Worm (Caenorhabditis elegans): Measurements from ENCODE around the gene ZK616.61.

The ZK616.61 gene

DNA sequence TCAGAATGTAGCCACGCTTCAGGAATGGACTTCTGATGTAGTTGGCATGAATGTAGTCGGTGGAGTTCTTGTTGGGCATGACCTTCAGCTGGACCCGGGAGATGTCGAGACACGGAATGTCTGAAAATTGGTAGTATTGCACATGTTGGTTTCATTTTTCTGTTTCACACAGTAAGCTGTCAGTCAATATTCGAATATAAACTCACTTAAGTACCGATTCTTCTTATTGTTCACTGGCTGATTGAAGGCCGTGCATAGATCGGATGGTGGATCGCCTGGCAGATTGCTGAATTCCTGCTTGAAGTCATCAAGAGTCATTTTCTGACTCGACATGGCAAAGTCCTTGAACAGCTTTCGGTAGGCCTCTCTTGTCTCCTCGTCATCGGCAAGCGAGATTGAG lies 3.7 kb downstream of the ZK616.61 start:
- TF ChIP-seq pag-3 (tag; optimal IDR thresholded peaks at IDR 0.05; ENCODE audit: borderline replicate concordance, insufficient read depth) (no peak), nhr-47 (tag; optimal IDR thresholded peaks at IDR 0.05) (no peak), unc-98 (GFP tag; IDR thresholded peaks at IDR 0.05) (no peak)

DNA sequence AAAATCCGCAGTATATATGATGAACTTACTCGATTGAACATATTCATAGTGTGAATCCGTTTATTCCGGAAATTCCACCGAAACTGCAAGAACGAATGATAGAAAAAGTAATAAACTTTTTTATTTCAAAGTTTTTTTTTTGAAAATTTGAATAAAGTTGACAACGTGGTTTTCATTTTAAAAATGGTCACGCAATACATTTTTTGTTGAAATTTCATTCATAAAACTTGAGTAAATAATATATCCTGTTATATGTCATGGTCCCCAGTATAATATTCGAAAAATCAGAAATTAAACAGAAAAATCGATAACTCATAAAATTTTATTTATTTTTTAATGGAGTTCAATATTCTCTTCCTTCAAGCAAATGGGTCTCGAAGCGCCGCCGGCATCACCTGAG lies 5.7 kb downstream of the ZK616.61 start, which contains the start of gene ZK616.65:
TSS of gene ZK616.65 (minus strand) at position 101 of the 400 bp plus-strand sequence.
- TF ChIP-seq hpl-2 (GFP tag; optimal IDR thresholded peaks at IDR 0.05) (no peak), F16B12.6 (tag; optimal IDR thresholded peaks at IDR 0.05) (no peak), vab-15 (tag; optimal IDR thresholded peaks at IDR 0.05) (no peak), nhr-237 (tag; optimal IDR thresholded peaks at IDR 0.05) (no peak), ceh-63 (GFP tag; optimal IDR thresholded peaks at IDR 0.05) (no peak), snpc-4 (tag; optimal IDR thresholded peaks at IDR 0.05) (no peak), sox-4 (tag; optimal IDR thresholded peaks at IDR 0.05) (no peak), lin-35 (GFP tag; optimal IDR thresholded peaks at IDR 0.05) (no peak), dsc-1 (tag; optimal IDR thresholded peaks at IDR 0.05) (no peak), nhr-20 (tag; optimal IDR thresholded peaks at IDR 0.05) (no peak), ztf-11 (tag; optimal IDR thresholded peaks at IDR 0.05) (no peak), tlp-1 (tag; optimal IDR thresholded peaks at IDR 0.05) (no peak), nhr-12 (tag; optimal IDR thresholded peaks at IDR 0.05) (no peak), pax-3 (tag; optimal IDR thresholded peaks at IDR 0.05) (no peak), pag-3 (tag; optimal IDR thresholded peaks at IDR 0.05; ENCODE audit: borderline replicate concordance, insufficient read depth) (no peak), elt-3 (tag; optimal IDR thresholded peaks at IDR 0.05) (no peak), ets-5 (GFP tag; IDR thresholded peaks at IDR 0.05) (no peak), blmp-1 (tag; optimal IDR thresholded peaks at IDR 0.05) (no peak), fkh-8 (tag; optimal IDR thresholded peaks at IDR 0.05) (no peak), sptf-1 (tag; optimal IDR thresholded peaks at IDR 0.05) (no peak)

DNA sequence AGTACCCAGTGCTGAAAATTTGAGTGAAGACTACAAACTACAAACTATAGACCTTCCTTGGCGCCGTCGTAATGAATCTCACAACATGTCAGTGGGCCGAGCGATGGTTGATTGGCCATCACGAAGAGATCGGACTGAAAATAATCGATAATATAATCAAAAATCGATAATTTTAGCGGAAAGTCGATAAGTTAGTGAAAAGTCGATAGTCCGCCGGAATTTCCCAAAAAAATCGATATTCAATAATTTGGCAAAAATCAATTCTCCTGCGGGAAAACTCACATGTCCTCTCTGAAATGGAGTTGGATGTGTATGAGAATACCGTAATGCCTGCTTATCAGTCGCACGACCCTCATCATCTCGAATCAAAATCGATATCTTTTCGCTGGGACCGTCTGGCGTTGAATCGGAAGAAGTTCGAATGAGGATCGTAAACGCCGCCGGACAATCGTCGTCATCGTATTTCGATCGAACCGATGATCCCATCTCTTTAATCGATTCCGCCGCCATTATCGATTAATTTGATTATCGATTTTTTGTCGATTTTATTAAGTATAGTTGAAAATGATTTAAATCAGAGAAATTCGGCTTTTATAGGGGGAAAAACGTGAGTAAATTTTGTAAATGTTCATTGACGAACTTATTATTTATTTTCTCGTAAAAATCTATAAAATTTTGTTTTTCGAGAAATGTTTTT lies 6.3 kb downstream of the ZK616.61 start, which contains the start of gene ZK616.8:
TSS of gene ZK616.8 (minus strand) at position 553 of the 697 bp plus-strand sequence.
- TF ChIP-seq ztf-4 (tag; optimal IDR thresholded peaks at IDR 0.05) (no peak), nhr-19 (GFP tag; conservative IDR thresholded peaks at IDR 0.05) (no peak), skn-1 (tag; optimal IDR thresholded peaks at IDR 0.05) (no peak), mdl-1 (tag; optimal IDR thresholded peaks at IDR 0.05) (no peak), nhr-20 (tag; optimal IDR thresholded peaks at IDR 0.05) (no peak), ceh-88 (GFP tag; IDR thresholded peaks at IDR 0.05) (no peak), snu-23 (GFP tag; optimal IDR thresholded peaks at IDR 0.05) (no peak), xbp-1 (tag; optimal IDR thresholded peaks at IDR 0.05) (no peak), dpl-1 (GFP tag; optimal IDR thresholded peaks at IDR 0.05) (no peak), efl-3 (GFP tag; optimal IDR thresholded peaks at IDR 0.05) (no peak), tbx-2 (tag; optimal IDR thresholded peaks at IDR 0.05) (no peak), hlh-17 (GFP tag; optimal IDR thresholded peaks at IDR 0.05; ENCODE audit: borderline replicate concordance) (no peak), vab-15 (tag; optimal IDR thresholded peaks at IDR 0.05) (no peak), snpc-4 (tag; optimal IDR thresholded peaks at IDR 0.05) (no peak), irx-1 (tag; optimal IDR thresholded peaks at IDR 0.05) (no peak), grh-1 (GFP tag; IDR thresholded peaks at IDR 0.05) (no peak), lin-14 (GFP tag; optimal IDR thresholded peaks at IDR 0.05) (no peak)

DNA sequence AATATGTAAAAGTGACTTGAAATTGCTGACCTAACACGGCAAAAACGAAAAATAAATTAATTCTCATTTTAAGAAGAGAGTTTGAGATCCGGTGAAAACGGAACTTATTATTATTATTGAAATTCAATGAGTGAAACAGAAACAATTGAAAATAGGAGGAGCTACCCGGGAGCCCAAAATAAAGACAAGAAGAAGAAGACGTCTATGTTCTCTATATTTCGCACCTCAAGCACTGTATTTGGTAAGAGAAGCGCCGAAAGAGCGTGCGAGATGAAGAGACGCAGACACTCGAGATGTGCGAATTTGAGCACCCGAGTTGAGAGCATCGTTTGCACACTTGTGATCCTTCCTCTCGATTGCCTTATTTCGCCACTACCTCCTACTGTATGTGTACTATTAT lies 10.3 kb downstream of the ZK616.61 start, which contains the start of gene spp-7:
TSS of gene spp-7 (minus strand) at position 101 of the 400 bp plus-strand sequence.
- TF ChIP-seq ztf-11 (tag; optimal IDR thresholded peaks at IDR 0.05) (no peak), jun-1 (tag; optimal IDR thresholded peaks at IDR 0.05) (no peak), ceh-8 (GFP tag; optimal IDR thresholded peaks at IDR 0.05) (no peak), fos-1 (tag; optimal IDR thresholded peaks at IDR 0.05) (no peak), unc-98 (GFP tag; IDR thresholded peaks at IDR 0.05) (no peak), grh-1 (GFP tag; IDR thresholded peaks at IDR 0.05) (no peak), nhr-11 (tag; optimal IDR thresholded peaks at IDR 0.05) (no peak), blmp-1 (tag; optimal IDR thresholded peaks at IDR 0.05) (no peak), lir-3 (tag; optimal IDR thresholded peaks at IDR 0.05; ENCODE audit: poor library complexity) (no peak), isw-1 (GFP tag; IDR thresholded peaks at IDR 0.05) (no peak), lin-15B (tag; optimal IDR thresholded peaks at IDR 0.05) (no peak), nhr-84 (tag; optimal IDR thresholded peaks at IDR 0.05) (no peak), unc-130 (tag; optimal IDR thresholded peaks at IDR 0.05) (no peak), nhr-90 (tag; optimal IDR thresholded peaks at IDR 0.05; ENCODE audit: poor library complexity) (no peak), hlh-4 (tag; optimal IDR thresholded peaks at IDR 0.05) (no peak), dpl-1 (GFP tag; optimal IDR thresholded peaks at IDR 0.05) (no peak)

Measured in whole organism, L1 larva.